Worm (Caenorhabditis elegans) whole organism, mixed stage, embryonic: Measurements from ENCODE around the gene K03B4.1.

Experiments used
- bed-3 ChIP-seq: fragments of 200-800 bp; sonication (Bioruptor generic); optimal IDR thresholded peaks from 3 replicates; lab custom pipeline; 2018; ENCODE audit warnings: mild to moderate bottlenecking, missing genetic modification characterization, moderate library complexity, missing compliant biosample characterization
- elt-3 ChIP-seq: fragments of 150-350 bp; optimal IDR thresholded peaks from 2 replicates; lab custom pipeline; 2014; ENCODE audit warnings: missing biosample characterization, missing genetic modification characterization
- flh-1 ChIP-seq: fragments of 200-800 bp; sonication (Bioruptor generic); optimal IDR thresholded peaks from 2 replicates; lab custom pipeline; 2018; ENCODE audit warnings: mild to moderate bottlenecking, missing genetic modification characterization, moderate library complexity, missing compliant biosample characterization
- ham-2 ChIP-seq: fragments of 200-800 bp; sonication (Bioruptor generic); optimal IDR thresholded peaks from 2 replicates; lab custom pipeline; 2018; ENCODE audit warnings: mild to moderate bottlenecking, missing genetic modification characterization, missing compliant biosample characterization
- lin-13 ChIP-seq: fragments of 150-350 bp; optimal IDR thresholded peaks from 2 replicates; lab custom pipeline; 2014; ENCODE audit warnings: missing biosample characterization, missing genetic modification characterization
- lin-32 ChIP-seq: fragments of 200-800 bp; sonication (Bioruptor generic); optimal IDR thresholded peaks from 2 replicates; lab custom pipeline; 2018; ENCODE audit warnings: mild to moderate bottlenecking, missing genetic modification characterization, missing compliant biosample characterization
- mep-1 ChIP-seq: fragments of 150-350 bp; optimal IDR thresholded peaks from 2 replicates; lab custom pipeline; 2017; ENCODE audit warnings: missing biosample characterization, missing genetic modification reagents, missing genetic modification characterization, inconsistent platforms
- nhr-12 ChIP-seq: fragments of 150-350 bp; optimal IDR thresholded peaks from 2 replicates; lab custom pipeline; 2014; ENCODE audit warnings: missing biosample characterization, missing genetic modification characterization
- nhr-28 ChIP-seq: fragments of 150-350 bp; optimal IDR thresholded peaks from 2 replicates; lab custom pipeline; 2014; ENCODE audit warnings: missing biosample characterization, missing genetic modification characterization
- pha-4 ChIP-seq: fragments of 150-350 bp; optimal IDR thresholded peaks from 2 replicates; lab custom pipeline; 2018; ENCODE audit warnings: missing biosample characterization, missing genetic modification reagents, missing genetic modification characterization
- snpc-4 ChIP-seq: fragments of 150-350 bp; optimal IDR thresholded peaks from 2 replicates; lab custom pipeline; 2014; ENCODE audit warnings: missing biosample characterization, missing genetic modification characterization
- unc-39 ChIP-seq: fragments of 150-350 bp; optimal IDR thresholded peaks from 2 replicates; lab custom pipeline; 2014; ENCODE audit warnings: missing biosample characterization, missing genetic modification characterization
- unc-62 ChIP-seq: fragments of 150-350 bp; optimal IDR thresholded peaks from 2 replicates; lab custom pipeline; 2014; ENCODE audit warnings: missing biosample characterization, missing genetic modification reagents, missing genetic modification characterization
- ztf-11 ChIP-seq: fragments of 150-350 bp; optimal IDR thresholded peaks from 2 replicates; lab custom pipeline; 2014; ENCODE audit warnings: missing biosample characterization, missing genetic modification characterization

DNA sequence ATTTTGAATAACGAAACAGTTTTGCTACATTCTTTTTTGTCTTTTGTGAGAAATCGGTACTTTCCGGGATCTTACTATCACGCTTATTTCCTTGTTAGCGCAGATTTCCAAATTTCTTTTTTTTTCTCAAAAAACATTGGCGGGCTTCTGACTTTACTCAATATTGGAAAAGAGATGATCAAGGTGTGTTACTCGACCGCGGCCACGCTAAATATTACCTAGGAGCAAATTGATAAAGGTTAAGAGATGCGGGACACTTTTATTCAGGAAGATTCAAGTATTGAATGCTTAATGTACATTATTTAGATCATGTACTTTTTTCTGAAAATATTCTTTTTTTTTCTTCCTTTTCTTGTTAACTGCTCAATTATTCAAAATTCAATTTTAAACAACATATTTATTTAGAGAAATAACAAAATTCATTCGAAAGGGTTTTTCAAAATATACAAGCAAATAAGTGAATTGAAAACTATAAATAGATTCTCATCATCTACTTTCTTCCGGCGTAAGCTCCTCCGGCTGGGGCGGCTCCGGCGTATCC is 41.8 kb upstream of the K03B4.1 start:
- TF ChIP-seq lin-13 (tag; lab: Kevin White, UChicago): no peak
- no peak for TF ChIP-seq unc-62 (GFP tag; lab: Kevin White, UChicago)
- no peak for TF ChIP-seq flh-1
- no peak for TF ChIP-seq mep-1 (tag; lab: Kevin White, UChicago)
- no peak for TF ChIP-seq ham-2 (GFP tag; lab: Kevin White, UChicago)
- TF ChIP-seq nhr-12 (tag; lab: Kevin White, UChicago): no peak
- no peak for TF ChIP-seq unc-39 (tag; lab: Kevin White, UChicago)
- no peak for TF ChIP-seq pha-4 (tag; lab: Kevin White, UChicago)
- TF ChIP-seq ztf-11 (tag; lab: Kevin White, UChicago): no peak
- TF ChIP-seq elt-3 (tag; lab: Kevin White, UChicago): no peak
- no peak for TF ChIP-seq bed-3 (GFP tag; lab: Kevin White, UChicago)
- no peak for TF ChIP-seq nhr-28 (tag; lab: Kevin White, UChicago)
- no peak for TF ChIP-seq lin-32 (GFP tag; lab: Kevin White, UChicago)
- no peak for TF ChIP-seq snpc-4 (tag; lab: Kevin White, UChicago)
